Worm (Caenorhabditis elegans) whole organism, late embryonic: ENCODE data around the gene ucr-1.

ENCODE experiments used
- F13H6.1 ChIP-seq: sonication (generic microtip); optimal IDR thresholded peaks from 2 replicates; lab custom pipeline; 2016; ENCODE audit warnings: missing genetic modification characterization, missing compliant biosample characterization
- K09A11.1 ChIP-seq: sonication (generic microtip); optimal IDR thresholded peaks from 2 replicates; lab custom pipeline; 2017; ENCODE audit warnings: antibody characterized with exemption, mild to moderate bottlenecking, missing genetic modification characterization, missing compliant biosample characterization; ENCODE audit not compliant: insufficient read depth
- ahr-1 ChIP-seq: sonication (generic microtip); optimal IDR thresholded peaks from 2 replicates; lab custom pipeline; 2016; ENCODE audit warnings: missing genetic modification characterization, missing compliant biosample characterization
- ceh-14 ChIP-seq: sonication (generic microtip); optimal IDR thresholded peaks from 2 replicates; lab custom pipeline; 2016; ENCODE audit warnings: missing genotype, missing genetic modification characterization, missing compliant biosample characterization
- ceh-18 ChIP-seq: sonication (generic microtip); optimal IDR thresholded peaks from 2 replicates; lab custom pipeline; 2016; ENCODE audit warnings: missing genetic modification characterization, missing compliant biosample characterization
- ceh-34 ChIP-seq: sonication (generic microtip); optimal IDR thresholded peaks from 2 replicates; lab custom pipeline; 2016; ENCODE audit warnings: mild to moderate bottlenecking, missing genetic modification characterization, missing compliant biosample characterization
- ceh-9 ChIP-seq: sonication (generic microtip); optimal IDR thresholded peaks from 2 replicates; lab custom pipeline; 2016; ENCODE audit warnings: mild to moderate bottlenecking, missing genetic modification characterization, inconsistent platforms, missing compliant biosample characterization
- elt-2 ChIP-seq: sonication (generic microtip); optimal IDR thresholded peaks from 2 replicates; lab custom pipeline; 2016; ENCODE audit warnings: missing genetic modification reagents, missing genetic modification characterization, missing compliant biosample characterization
- eyg-1 ChIP-seq: sonication (generic microtip); optimal IDR thresholded peaks from 2 replicates; lab custom pipeline; 2016; ENCODE audit warnings: missing genotype, missing genetic modification characterization, missing compliant biosample characterization
- fkh-10 ChIP-seq: fragments of 150-350 bp; optimal IDR thresholded peaks from 2 replicates; lab custom pipeline; 2014; ENCODE audit warnings: missing biosample characterization, missing genetic modification reagents, missing genetic modification characterization
- hlh-15 ChIP-seq: sonication (generic microtip); optimal IDR thresholded peaks from 2 replicates; lab custom pipeline; 2016; ENCODE audit warnings: missing genetic modification characterization, missing compliant biosample characterization
- hlh-30 ChIP-seq: sonication (generic microtip); optimal IDR thresholded peaks from 2 replicates; lab custom pipeline; 2017; ENCODE audit warnings: antibody characterized with exemption, missing genetic modification characterization, missing compliant biosample characterization; ENCODE audit not compliant: insufficient read depth
- lim-6 ChIP-seq: sonication (generic microtip); optimal IDR thresholded peaks from 2 replicates; lab custom pipeline; 2016; ENCODE audit warnings: missing genetic modification characterization, missing compliant biosample characterization
- nfya-1 ChIP-seq: sonication (generic microtip); optimal IDR thresholded peaks from 2 replicates; lab custom pipeline; 2017; ENCODE audit warnings: missing genetic modification characterization, mild to moderate bottlenecking, missing compliant biosample characterization, antibody characterized with exemption, moderate library complexity
- nhr-232 ChIP-seq: sonication (generic microtip); optimal IDR thresholded peaks from 2 replicates; lab custom pipeline; 2016; ENCODE audit warnings: missing genetic modification characterization, missing compliant biosample characterization
- odd-2 ChIP-seq: sonication (generic microtip); optimal IDR thresholded peaks from 2 replicates; lab custom pipeline; 2017; ENCODE audit warnings: antibody characterized with exemption, mild to moderate bottlenecking, missing genetic modification characterization, missing compliant biosample characterization
- pat-9 ChIP-seq: fragments of 200-800 bp; sonication (Bioruptor generic); optimal IDR thresholded peaks from 2 replicates; lab custom pipeline; 2018; ENCODE audit warnings: mild to moderate bottlenecking, missing genetic modification characterization, moderate library complexity, missing compliant biosample characterization
- pha-4 ChIP-seq: fragments of 150-350 bp; optimal IDR thresholded peaks from 2 replicates; lab custom pipeline; 2018; ENCODE audit warnings: missing biosample characterization, missing genetic modification reagents, missing genetic modification characterization
- pros-1 ChIP-seq: fragments of 150-350 bp; optimal IDR thresholded peaks from 2 replicates; lab custom pipeline; 2014; ENCODE audit warnings: missing biosample characterization, missing genetic modification reagents, missing genetic modification characterization
- ref-2 ChIP-seq: sonication (generic microtip); optimal IDR thresholded peaks from 2 replicates; lab custom pipeline; 2016; ENCODE audit warnings: missing genetic modification characterization, missing compliant biosample characterization
- sox-2 ChIP-seq: fragments of 200-800 bp; sonication (Bioruptor generic); IDR thresholded peaks from 2 replicates; pipeline ENCODE4 v1.3.6; 2022; ENCODE audit warnings: missing genetic modification reagents, missing genetic modification characterization, missing compliant biosample characterization
- ttx-3 ChIP-seq: sonication (generic microtip); optimal IDR thresholded peaks from 2 replicates; lab custom pipeline; 2016; ENCODE audit warnings: missing genetic modification reagents, missing genetic modification characterization, missing compliant biosample characterization
- unc-3 ChIP-seq, 2 experiments: fragments of 200-800 bp in 1 of 2; sonication (Bioruptor generic) in 1 of 2; sonication (generic microtip) in 1 of 2; conservative IDR thresholded peaks in 1 of 2; optimal IDR thresholded peaks in 1 of 2; 2 replicates each; pipeline versions ENCODE4 v1.3.6 to Lab custom; 2016 to 2022; ENCODE audit warnings: missing compliant biosample characterization in 2 of 2, missing genetic modification characterization in 2 of 2, missing genetic modification reagents in 1 of 2
- unc-42 ChIP-seq: sonication (generic microtip); optimal IDR thresholded peaks from 2 replicates; lab custom pipeline; 2016; ENCODE audit warnings: missing genotype, missing genetic modification characterization, missing compliant biosample characterization

The ucr-1 gene

ce11 chrIII:5630350-5630749, 38.4 kb downstream of the ucr-1 start:
- TF ChIP-seq nhr-232: no peak
- no peak for TF ChIP-seq hlh-15
- no peak for TF ChIP-seq fkh-10 (GFP tag; lab: Kevin White, UChicago)
- TF ChIP-seq eyg-1 (tag; lab: Kevin White, UChicago): no peak
- TF ChIP-seq ttx-3 (tag; lab: Kevin White, UChicago): no peak
- TF ChIP-seq unc-3 (GFP tag; conservative IDR thresholded peaks at IDR 0.05; lab: Robert Waterston, UW): no peak
- no peak for TF ChIP-seq unc-3 (tag; optimal IDR thresholded peaks at IDR 0.05; lab: Kevin White, UChicago)
- no peak for TF ChIP-seq ceh-14 (tag; lab: Kevin White, UChicago)
- no peak for TF ChIP-seq pros-1 (tag; lab: Kevin White, UChicago)
- no peak for TF ChIP-seq sox-2 (GFP tag; lab: Robert Waterston, UW)
- no peak for TF ChIP-seq pat-9 (tag; lab: Kevin White, UChicago)
- no peak for TF ChIP-seq pha-4

ce11 chrIII:5632426-5632976, 40.6 kb downstream of the ucr-1 start:
- TF ChIP-seq ceh-9 (no peak), K09A11.1 (tag; lab: Kevin White, UChicago) (no peak), nhr-232 (no peak), unc-42 (tag; lab: Kevin White, UChicago) (peak; percentile 85)
- TF ChIP-seq, all 69 proteins: peak for 1

ce11 chrIII:5634509-5634908, 42.6 kb downstream of the ucr-1 start:
- TF ChIP-seq unc-42 (tag; lab: Kevin White, UChicago): peak; percentile 8
- TF ChIP-seq ahr-1: no peak
- no peak for TF ChIP-seq odd-2 (tag; lab: Kevin White, UChicago)

ce11 chrIII:5635179-5635578, 43.2 kb downstream of the ucr-1 start, which contains the start of gene ckk-1:
ckk-1 (plus strand) TSS chrIII:5635479.
- TF ChIP-seq nfya-1 (tag; lab: Kevin White, UChicago) (no peak), F13H6.1 (tag; lab: Kevin White, UChicago) (no peak), ref-2 (tag; lab: Kevin White, UChicago) (no peak)

ce11 chrIII:5639893-5640292, 48.0 kb downstream of the ucr-1 start:
- TF ChIP-seq odd-2 (tag; lab: Kevin White, UChicago) (no peak), ceh-34 (no peak), unc-42 (tag; lab: Kevin White, UChicago) (peak; percentile 3), nfya-1 (tag; lab: Kevin White, UChicago) (peak; percentile 47), elt-2 (no peak)
- TF ChIP-seq, all 69 proteins: peak for 2

ce11 chrIII:5642692-5643091, 50.8 kb downstream of the ucr-1 start:
- peak; percentile 51 for TF ChIP-seq hlh-30 (tag; lab: Kevin White, UChicago)
- TF ChIP-seq lim-6 (tag; lab: Kevin White, UChicago): no peak
- TF ChIP-seq ceh-18 (tag; lab: Kevin White, UChicago): no peak
- TF ChIP-seq ceh-14 (tag; lab: Kevin White, UChicago): peak; percentile 69
